Worm (Caenorhabditis elegans) whole organism, L4 larva: Measurements from ENCODE around the gene suex-2.
A peak's percentile ranks its signal among the peaks of the same experiment; 100 is the strongest.

Experiments
- F26F4.8 ChIP-seq: fragments of 200-800 bp; sonication (Bioruptor generic); conservative IDR thresholded peaks from 2 replicates; pipeline ENCODE4 v1.3.6; 2022; ENCODE audit warnings: missing genetic modification characterization, missing compliant biosample characterization
- aha-1 ChIP-seq: fragments of 150-350 bp; peaks from one replicate; lab custom pipeline; 2014; ENCODE audit warnings: missing biosample characterization, missing genetic modification characterization
- attf-4 ChIP-seq: sonication (generic microtip); optimal IDR thresholded peaks from 3 replicates; lab custom pipeline; 2017; ENCODE audit warnings: missing biosample characterization, missing genetic modification characterization
- ceh-32 ChIP-seq: sonication (generic microtip); optimal IDR thresholded peaks from 2 replicates; lab custom pipeline; 2016; ENCODE audit warnings: mild to moderate bottlenecking, missing genetic modification characterization, missing compliant biosample characterization; ENCODE audit not compliant: poor library complexity
- daf-16 ChIP-seq, 3 experiments: sonication (generic microtip); optimal IDR thresholded peaks; 2 replicates each; lab custom pipeline; 2016 to 2017; ENCODE audit warnings: missing genetic modification characterization in 3 of 3, missing genetic modification reagents in 3 of 3, mild to moderate bottlenecking in 2 of 3, missing compliant biosample characterization in 2 of 3, missing biosample characterization in 1 of 3, moderate library complexity in 1 of 3
- fos-1 ChIP-seq: fragments of 150-350 bp; optimal IDR thresholded peaks from 2 replicates; lab custom pipeline; 2014; ENCODE audit warnings: missing biosample characterization, missing genetic modification characterization
- jun-1 ChIP-seq: fragments of 150-350 bp; optimal IDR thresholded peaks from 2 replicates; lab custom pipeline; 2014; ENCODE audit warnings: missing biosample characterization, missing genetic modification reagents, missing genetic modification characterization
- mep-1 ChIP-seq: fragments of 150-350 bp; sonication (generic microtip); optimal IDR thresholded peaks from 3 replicates; lab custom pipeline; 2014; ENCODE audit warnings: missing biosample characterization, missing genetic modification characterization
- nhr-111 ChIP-seq: fragments of 200-800 bp; sonication (Bioruptor generic); optimal IDR thresholded peaks from 2 replicates; lab custom pipeline; 2018; ENCODE audit warnings: mild to moderate bottlenecking, missing genetic modification characterization, missing compliant biosample characterization
- nhr-28 ChIP-seq: fragments of 150-350 bp; optimal IDR thresholded peaks from 2 replicates; lab custom pipeline; 2014; ENCODE audit warnings: missing biosample characterization, missing genetic modification characterization
- nhr-42 ChIP-seq: fragments of 200-800 bp; sonication (Bioruptor generic); IDR thresholded peaks from 2 replicates; pipeline ENCODE4 v1.3.6; 2022; ENCODE audit warnings: missing genetic modification characterization, missing compliant biosample characterization
- nhr-48 ChIP-seq: sonication (generic microtip); optimal IDR thresholded peaks from 2 replicates; lab custom pipeline; 2016; ENCODE audit warnings: mild to moderate bottlenecking, missing genetic modification characterization, missing compliant biosample characterization
- pha-4 ChIP-seq, 2 experiments: fragments of 150-350 bp in 1 of 2; fragments of 200-800 bp in 1 of 2; sonication (Bioruptor generic) in 1 of 2; IDR thresholded peaks in 1 of 2; optimal IDR thresholded peaks in 1 of 2; 2 replicates each; pipeline versions ENCODE4 v1.3.6 to Lab custom; 2014 to 2022; ENCODE audit warnings: missing genetic modification characterization in 2 of 2, missing genetic modification reagents in 2 of 2, missing biosample characterization in 1 of 2, missing compliant biosample characterization in 1 of 2
- sdz-12 ChIP-seq: fragments of 200-800 bp; sonication (Bioruptor generic); optimal IDR thresholded peaks from 2 replicates; lab custom pipeline; 2018; ENCODE audit warnings: mild to moderate bottlenecking, missing genetic modification characterization, missing compliant biosample characterization
- set-16 ChIP-seq: fragments of 200-800 bp; sonication (Bioruptor generic); IDR thresholded peaks from 2 replicates; pipeline ENCODE4 v1.3.6; 2022; ENCODE audit warnings: missing genetic modification reagents, missing genetic modification characterization, missing compliant biosample characterization
- zfp-3 ChIP-seq: fragments of 200-800 bp; sonication (Bioruptor generic); conservative IDR thresholded peaks from 2 replicates; pipeline ENCODE4 v1.3.6; 2022; ENCODE audit warnings: missing genetic modification reagents, missing genetic modification characterization, missing compliant biosample characterization
- ztf-11 ChIP-seq: fragments of 150-350 bp; optimal IDR thresholded peaks from 2 replicates; lab custom pipeline; 2014; ENCODE audit warnings: missing biosample characterization, missing genetic modification characterization

The suex-2 gene

DNA sequence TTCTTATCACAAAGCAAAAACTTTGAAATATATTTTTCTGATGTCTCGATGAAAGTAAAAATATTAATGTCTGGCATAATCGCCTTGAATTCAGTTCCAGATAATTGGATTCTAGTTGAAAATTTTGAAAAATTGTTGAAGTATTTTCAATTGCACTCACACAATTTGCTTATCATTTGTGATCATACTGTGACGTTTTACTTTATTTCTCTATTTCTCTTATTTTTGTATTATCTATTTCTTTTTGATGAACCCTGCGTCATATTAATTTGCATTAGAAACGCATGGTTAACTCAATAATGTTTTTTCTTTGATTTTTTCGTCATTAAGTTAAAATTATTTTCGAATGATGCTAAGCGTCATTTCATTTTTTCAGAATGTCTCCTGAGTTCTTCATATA is 42.2 kb downstream of the suex-2 start, which contains the start of gene C53D6.11:
Gene C53D6.11, plus strand, starts transcription at position 328 of the 400 bp plus-strand sequence.
- TF ChIP-seq daf-16 (GFP tag; optimal IDR thresholded peaks at IDR 0.05; lab: Kevin White, UChicago) (no peak), daf-16 (tag; optimal IDR thresholded peaks at IDR 0.05; lab: Kevin White, UChicago) (peak; percentile 36), nhr-28 (tag; lab: Kevin White, UChicago) (peak; percentile 45), F26F4.8 (no peak)

- TF ChIP-seq attf-4 (tag; lab: Kevin White, UChicago) (no peak), jun-1 (tag; lab: Kevin White, UChicago) (no peak), nhr-42 (GFP tag; lab: Robert Waterston, UW) (no peak), nhr-48 (tag; lab: Kevin White, UChicago) (no peak), aha-1 (tag; lab: Kevin White, UChicago) (no peak), nhr-111 (GFP tag; lab: Kevin White, UChicago) (no peak), mep-1 (no peak), pha-4 (GFP tag; IDR thresholded peaks at IDR 0.05; lab: Robert Waterston, UW) (no peak), pha-4 (tag; optimal IDR thresholded peaks at IDR 0.05; lab: Kevin White, UChicago) (no peak), ztf-11 (no peak), set-16 (GFP tag; lab: Robert Waterston, UW) (no peak), ceh-32 (tag; lab: Kevin White, UChicago) (no peak), fos-1 (tag; lab: Kevin White, UChicago) (no peak), zfp-3 (GFP tag; lab: Robert Waterston, UW) (no peak), sdz-12 (GFP tag; lab: Kevin White, UChicago) (no peak)
These were observed 48.4 kb downstream of the suex-2 start, which contains the start of gene acc-2 for ce11 chrIV:9016477-9016876. acc-2 (plus strand) TSS chrIV:9016777.
